Worm (Caenorhabditis elegans) whole organism, L1 larva: ENCODE measurements around the gene sftb-1.

Experiments
- F16B12.6 ChIP-seq: fragments of 150-350 bp; optimal IDR thresholded peaks from 2 replicates; lab custom pipeline; 2014; ENCODE audit warnings: missing biosample characterization, missing genetic modification characterization
- ama-1 ChIP-seq: fragments of 150-350 bp; optimal IDR thresholded peaks from 2 replicates; lab custom pipeline; 2014
- ces-1 ChIP-seq: fragments of 150-350 bp; optimal IDR thresholded peaks from 2 replicates; lab custom pipeline; 2014; ENCODE audit warnings: missing biosample characterization, missing genetic modification reagents, missing genetic modification characterization
- fkh-10 ChIP-seq: sonication (generic microtip); optimal IDR thresholded peaks from 2 replicates; lab custom pipeline; 2017; ENCODE audit warnings: missing biosample characterization, missing genetic modification reagents, missing genetic modification characterization
- mdl-1 ChIP-seq, 2 experiments: fragments of 150-350 bp; optimal IDR thresholded peaks; 2 replicates each; lab custom pipeline; 2014 to 2017; ENCODE audit warnings: missing biosample characterization in 2 of 2, missing genetic modification characterization in 2 of 2, inconsistent platforms in 1 of 2
- nhr-77 ChIP-seq: fragments of 150-350 bp; optimal IDR thresholded peaks from 2 replicates; lab custom pipeline; 2014; ENCODE audit warnings: missing biosample characterization, missing genetic modification characterization
- nhr-85 ChIP-seq: sonication (generic microtip); peaks from one replicate; lab custom pipeline; 2016; ENCODE audit warnings: missing genetic modification characterization, inconsistent platforms, missing compliant biosample characterization
- skn-1 ChIP-seq: fragments of 150-350 bp; optimal IDR thresholded peaks from 2 replicates; lab custom pipeline; 2014; ENCODE audit warnings: missing biosample characterization, missing genetic modification characterization
- snpc-4 ChIP-seq: fragments of 150-350 bp; optimal IDR thresholded peaks from 2 replicates; lab custom pipeline; 2014; ENCODE audit warnings: missing biosample characterization, missing genetic modification characterization
- zag-1 ChIP-seq: fragments of 150-350 bp; optimal IDR thresholded peaks from 2 replicates; lab custom pipeline; 2014; ENCODE audit warnings: missing biosample characterization, missing genetic modification characterization
- ztf-11 ChIP-seq, 2 experiments: sonication (generic microtip); optimal IDR thresholded peaks; 2 replicates each; lab custom pipeline; 2016 to 2017; ENCODE audit warnings: missing genetic modification characterization in 2 of 2, missing biosample characterization in 1 of 2, missing compliant biosample characterization in 1 of 2

ce11 chrIII:4274524-4274923 lies 5.5 kb upstream of the sftb-1 start:
- TF ChIP-seq snpc-4 (tag; lab: Kevin White, UChicago): no peak
- TF ChIP-seq ztf-11 (tag; optimal IDR thresholded peaks at IDR 0.05; lab: Kevin White, UChicago): no peak
- no peak for TF ChIP-seq fkh-10 (GFP tag; lab: Kevin White, UChicago)
- TF ChIP-seq nhr-85 (tag; lab: Kevin White, UChicago): no peak
- no peak for TF ChIP-seq zag-1 (tag; lab: Kevin White, UChicago)
- TF ChIP-seq ces-1 (GFP tag; lab: Kevin White, UChicago): no peak
- TF ChIP-seq ama-1 (lab: Kevin White, UChicago): no peak
- TF ChIP-seq mdl-1 (tag; optimal IDR thresholded peaks at IDR 0.05; lab: Kevin White, UChicago): no peak
- TF ChIP-seq nhr-77 (tag; lab: Kevin White, UChicago): no peak
- no peak for TF ChIP-seq F16B12.6 (tag; lab: Kevin White, UChicago)
- TF ChIP-seq skn-1 (tag; lab: Kevin White, UChicago): no peak
